Worm (Caenorhabditis elegans) whole organism, early embryonic: ENCODE measurements around the gene nhr-153.

Experiments
- B0310.2 ChIP-seq: sonication (generic microtip); optimal IDR thresholded peaks from 2 replicates; lab custom pipeline; 2016; ENCODE audit warnings: mild to moderate bottlenecking, missing genetic modification characterization, missing compliant biosample characterization
- F13C5.2 ChIP-seq: sonication (generic microtip); optimal IDR thresholded peaks from 2 replicates; lab custom pipeline; 2017; ENCODE audit warnings: mild to moderate bottlenecking, missing genetic modification characterization, inconsistent platforms, missing compliant biosample characterization
- aly-1 ChIP-seq: sonication (generic microtip); optimal IDR thresholded peaks from 2 replicates; lab custom pipeline; 2016; ENCODE audit warnings: missing genetic modification characterization, missing compliant biosample characterization
- ama-1 ChIP-seq: fragments of 150-350 bp; optimal IDR thresholded peaks from 2 replicates; lab custom pipeline; 2014
- ceh-13 ChIP-seq: fragments of 200-800 bp; sonication (Bioruptor generic); optimal IDR thresholded peaks from 2 replicates; lab custom pipeline; 2018; ENCODE audit warnings: mild to moderate bottlenecking, missing genetic modification characterization, missing compliant biosample characterization
- ceh-36 ChIP-seq: sonication (generic microtip); optimal IDR thresholded peaks from 2 replicates; lab custom pipeline; 2016; ENCODE audit warnings: missing genetic modification characterization, inconsistent platforms, missing compliant biosample characterization
- ets-7 ChIP-seq: sonication (generic microtip); optimal IDR thresholded peaks from 2 replicates; lab custom pipeline; 2016; ENCODE audit warnings: missing genotype, missing genetic modification characterization, missing compliant biosample characterization
- flt-1 ChIP-seq: fragments of 200-800 bp; sonication (Bioruptor generic); IDR thresholded peaks from 2 replicates; pipeline ENCODE4 v1.3.6; 2022; ENCODE audit warnings: missing genetic modification characterization, missing compliant biosample characterization
- hmbx-1 ChIP-seq: sonication (generic microtip); optimal IDR thresholded peaks from 2 replicates; lab custom pipeline; 2016; ENCODE audit warnings: mild to moderate bottlenecking, missing genetic modification characterization, missing compliant biosample characterization
- hmg-4 ChIP-seq: fragments of 200-800 bp; sonication (Bioruptor generic); optimal IDR thresholded peaks from 2 replicates; lab custom pipeline; 2018; ENCODE audit warnings: mild to moderate bottlenecking, missing genetic modification characterization, missing compliant biosample characterization
- hnd-1 ChIP-seq: sonication (generic microtip); optimal IDR thresholded peaks from 2 replicates; lab custom pipeline; 2016; ENCODE audit warnings: missing genetic modification characterization, missing compliant biosample characterization
- pes-1 ChIP-seq: fragments of 200-800 bp; sonication (Bioruptor generic); IDR thresholded peaks from 2 replicates; pipeline ENCODE4 v1.3.6; 2022; ENCODE audit warnings: missing genetic modification reagents, missing genetic modification characterization, missing compliant biosample characterization
- scrt-1 ChIP-seq: fragments of 200-800 bp; sonication (Bioruptor generic); IDR thresholded peaks from 2 replicates; pipeline ENCODE4 v1.3.6; 2022; ENCODE audit warnings: missing genetic modification characterization, missing compliant biosample characterization
- sea-1 ChIP-seq: fragments of 200-800 bp; sonication (Bioruptor generic); conservative IDR thresholded peaks from 2 replicates; pipeline ENCODE4 v1.3.6; 2022; ENCODE audit warnings: missing genetic modification characterization, missing compliant biosample characterization
- tbx-11 ChIP-seq: fragments of 200-800 bp; sonication (Bioruptor generic); IDR thresholded peaks from 2 replicates; pipeline ENCODE4 v1.3.6; 2022; ENCODE audit warnings: missing genetic modification characterization, missing compliant biosample characterization
- tbx-37 ChIP-seq: fragments of 200-800 bp; sonication (Bioruptor generic); conservative IDR thresholded peaks from 2 replicates; pipeline ENCODE4 v1.3.6; 2022; ENCODE audit warnings: missing genetic modification reagents, missing genetic modification characterization, missing compliant biosample characterization
- tra-4 ChIP-seq: sonication (generic microtip); optimal IDR thresholded peaks from 2 replicates; lab custom pipeline; 2017; ENCODE audit warnings: missing genetic modification characterization, missing compliant biosample characterization

The nhr-153 gene

ce11 chrV:12075983-12076382, 28.0 kb upstream of the nhr-153 start:
- no peak for TF ChIP-seq sea-1

- TF ChIP-seq ama-1 (lab: Kevin White, UChicago) (no peak), tbx-11 (GFP tag; lab: Robert Waterston, UW) (no peak), ceh-13 (GFP tag; lab: Kevin White, UChicago) (no peak)
Observed at ce11 chrV:12080274-12080673, 23.7 kb upstream of the nhr-153 start, which contains the start of gene R07B7.9. Gene R07B7.9 (minus strand): TSS chrV:12080374.

- no peak for TF ChIP-seq ceh-13 (GFP tag; lab: Kevin White, UChicago)
- no peak for TF ChIP-seq tbx-37 (GFP tag; lab: Robert Waterston, UW)
- no peak for TF ChIP-seq ets-7 (tag; lab: Kevin White, UChicago)
- TF ChIP-seq flt-1 (GFP tag; lab: Robert Waterston, UW) = no peak
- TF ChIP-seq aly-1 = no peak
- TF ChIP-seq B0310.2 = no peak
- TF ChIP-seq F13C5.2 = no peak
- no peak for TF ChIP-seq tbx-11 (GFP tag; lab: Robert Waterston, UW)
- no peak for TF ChIP-seq ama-1 (lab: Kevin White, UChicago)
- TF ChIP-seq pes-1 (GFP tag; lab: Robert Waterston, UW) = no peak
Observed at ce11 chrV:12082932-12083331, 21.1 kb upstream of the nhr-153 start, which contains the start of gene R07B7.10. Gene R07B7.10 (plus strand): TSS chrV:12083216.

ce11 chrV:12084216-12084615, 19.8 kb upstream of the nhr-153 start, which contains the start of gene R07B7.8:
Gene R07B7.8 (minus strand): TSS chrV:12084316.
- TF ChIP-seq sea-1 = no peak
- TF ChIP-seq pes-1 (GFP tag; lab: Robert Waterston, UW) = no peak
- no peak for TF ChIP-seq ceh-13 (GFP tag; lab: Kevin White, UChicago)
- TF ChIP-seq tbx-11 (GFP tag; lab: Robert Waterston, UW) = no peak
- TF ChIP-seq scrt-1 (GFP tag; lab: Robert Waterston, UW) = no peak
- TF ChIP-seq tra-4 = no peak
- TF ChIP-seq flt-1 (GFP tag; lab: Robert Waterston, UW) = no peak
- TF ChIP-seq F13C5.2 = no peak
- no peak for TF ChIP-seq ama-1 (lab: Kevin White, UChicago)

- TF ChIP-seq B0310.2 (no peak), ets-7 (tag; lab: Kevin White, UChicago) (no peak), ceh-13 (GFP tag; lab: Kevin White, UChicago) (no peak), tbx-11 (GFP tag; lab: Robert Waterston, UW) (no peak), tbx-37 (GFP tag; lab: Robert Waterston, UW) (no peak), hmg-4 (GFP tag; lab: Kevin White, UChicago) (no peak), ceh-36 (tag; lab: Kevin White, UChicago) (no peak), hnd-1 (no peak), aly-1 (no peak)
Observed at ce11 chrV:12085867-12086634, 18.0 kb upstream of the nhr-153 start.

ce11 chrV:12086934-12087333, 17.1 kb upstream of the nhr-153 start, which contains the start of gene gana-1:
Gene gana-1 (plus strand): TSS chrV:12087234.
- no peak for TF ChIP-seq hmbx-1 (tag; lab: Kevin White, UChicago)

ce11 chrV:12088773-12089172, 15.2 kb upstream of the nhr-153 start, which contains the start of gene R07B7.12:
Gene R07B7.12 (plus strand): TSS chrV:12089073.
- no peak for TF ChIP-seq aly-1
- no peak for TF ChIP-seq scrt-1 (GFP tag; lab: Robert Waterston, UW)
- no peak for TF ChIP-seq flt-1 (GFP tag; lab: Robert Waterston, UW)
- no peak for TF ChIP-seq hmbx-1 (tag; lab: Kevin White, UChicago)
- TF ChIP-seq hnd-1 = no peak
- no peak for TF ChIP-seq ceh-36 (tag; lab: Kevin White, UChicago)
- TF ChIP-seq ets-7 (tag; lab: Kevin White, UChicago) = no peak
- TF ChIP-seq sea-1 = no peak
- no peak for TF ChIP-seq B0310.2
- TF ChIP-seq tra-4 = no peak
- TF ChIP-seq F13C5.2 = no peak
- no peak for TF ChIP-seq pes-1 (GFP tag; lab: Robert Waterston, UW)
- no peak for TF ChIP-seq tbx-11 (GFP tag; lab: Robert Waterston, UW)
- TF ChIP-seq hmg-4 (GFP tag; lab: Kevin White, UChicago) = no peak
- no peak for TF ChIP-seq ama-1 (lab: Kevin White, UChicago)
- no peak for TF ChIP-seq ceh-13 (GFP tag; lab: Kevin White, UChicago)
- no peak for TF ChIP-seq tbx-37 (GFP tag; lab: Robert Waterston, UW)

- TF ChIP-seq hmbx-1 (tag; lab: Kevin White, UChicago) (no peak), hnd-1 (no peak), ama-1 (lab: Kevin White, UChicago) (no peak), tbx-11 (GFP tag; lab: Robert Waterston, UW) (no peak), ceh-13 (GFP tag; lab: Kevin White, UChicago) (no peak), aly-1 (no peak), B0310.2 (no peak), flt-1 (GFP tag; lab: Robert Waterston, UW) (no peak), F13C5.2 (no peak), ets-7 (tag; lab: Kevin White, UChicago) (no peak)
Observed at ce11 chrV:12091759-12092158, 12.3 kb upstream of the nhr-153 start, which contains the start of gene nhr-206. Gene nhr-206 (plus strand): TSS chrV:12092006.
